Fruit fly (Drosophila melanogaster) whole organism, prepupa: ENCODE results near the gene CG43120.

ENCODE experiments used
- Blimp-1 ChIP-seq: fragments of 200-800 bp; sonication (Bioruptor generic); optimal IDR thresholded peaks from 3 replicates; lab custom pipeline; 2017; ENCODE audit warnings: missing biosample characterization, missing genetic modification characterization, mild to moderate bottlenecking, moderate library complexity, missing genetic modification reagents
- CG10669 ChIP-seq: fragments of 200-800 bp; sonication (Bioruptor generic); optimal IDR thresholded peaks from 3 replicates; lab custom pipeline; 2018; ENCODE audit warnings: missing biosample characterization, mild to moderate bottlenecking, missing genetic modification characterization, moderate library complexity
- CG11294 ChIP-seq: fragments of 200-800 bp; sonication (Bioruptor generic); IDR thresholded peaks from 2 replicates; pipeline ENCODE4 v1.3.6; 2022; ENCODE audit warnings: missing biosample characterization, missing genetic modification characterization
- CG11902 ChIP-seq: fragments of 200-800 bp; sonication (Bioruptor generic); optimal IDR thresholded peaks from 3 replicates; lab custom pipeline; 2016; ENCODE audit warnings: missing biosample characterization, missing genetic modification characterization
- CG1621 ChIP-seq: fragments of 200-800 bp; sonication (Bioruptor generic); optimal IDR thresholded peaks from 3 replicates; lab custom pipeline; 2018; ENCODE audit warnings: missing biosample characterization, mild to moderate bottlenecking, missing genetic modification characterization
- CG32006 ChIP-seq: fragments of 200-800 bp; sonication (Bioruptor generic); optimal IDR thresholded peaks from 3 replicates; lab custom pipeline; 2017; ENCODE audit warnings: missing biosample characterization, mild to moderate bottlenecking, missing genetic modification characterization
- CG34406 ChIP-seq: fragments of 200-800 bp; sonication (Bioruptor generic); optimal IDR thresholded peaks from 3 replicates; lab custom pipeline; 2016; ENCODE audit warnings: missing biosample characterization, missing genetic modification characterization
- CG3919 ChIP-seq: fragments of 200-800 bp; sonication (Bioruptor generic); optimal IDR thresholded peaks from 3 replicates; lab custom pipeline; 2016; ENCODE audit warnings: missing biosample characterization, missing genetic modification characterization
- CG4318 ChIP-seq: fragments of 200-800 bp; sonication (Bioruptor generic); optimal IDR thresholded peaks from 3 replicates; lab custom pipeline; 2017; ENCODE audit warnings: missing biosample characterization, mild to moderate bottlenecking, missing genetic modification characterization
- CG6163 ChIP-seq: fragments of 200-800 bp; sonication (Bioruptor generic); IDR thresholded peaks from 3 replicates; pipeline ENCODE4 v1.3.6; 2022; ENCODE audit warnings: missing biosample characterization, missing genetic modification characterization
- CG6276 ChIP-seq: fragments of 200-800 bp; sonication (Bioruptor generic); optimal IDR thresholded peaks from 2 replicates; lab custom pipeline; 2017; ENCODE audit warnings: missing biosample characterization, mild to moderate bottlenecking, missing genetic modification characterization
- CG6792 ChIP-seq: fragments of 200-800 bp; sonication (Bioruptor generic); optimal IDR thresholded peaks from 3 replicates; lab custom pipeline; 2016; ENCODE audit warnings: missing biosample characterization, missing genetic modification characterization
- CG6808 ChIP-seq: fragments of 200-800 bp; sonication (Bioruptor generic); optimal IDR thresholded peaks from 3 replicates; lab custom pipeline; 2017; ENCODE audit warnings: missing biosample characterization, missing genetic modification characterization, mild to moderate bottlenecking, moderate library complexity, missing genetic modification reagents
- CG6854 ChIP-seq: fragments of 200-800 bp; sonication (Bioruptor generic); optimal IDR thresholded peaks from 2 replicates; lab custom pipeline; 2017; ENCODE audit warnings: missing biosample characterization, mild to moderate bottlenecking, missing genetic modification characterization
- CG8119 ChIP-seq: fragments of 200-800 bp; sonication (Bioruptor generic); IDR thresholded peaks from 3 replicates; pipeline ENCODE4 v1.3.6; 2022; ENCODE audit warnings: missing biosample characterization, missing genetic modification characterization
- CG8319 ChIP-seq: fragments of 200-800 bp; sonication (Bioruptor generic); optimal IDR thresholded peaks from 3 replicates; lab custom pipeline; 2016; ENCODE audit warnings: missing biosample characterization, missing genetic modification characterization
- Eip75B ChIP-seq: fragments of 200-800 bp; sonication (Bioruptor generic); optimal IDR thresholded peaks from 3 replicates; lab custom pipeline; 2016; ENCODE audit warnings: missing biosample characterization, missing genetic modification characterization
- Eip78C ChIP-seq: fragments of 200-800 bp; sonication (Bioruptor generic); peaks from one replicate; lab custom pipeline; 2016; ENCODE audit warnings: missing biosample characterization, missing genetic modification characterization
- Eip93F ChIP-seq: fragments of 200-800 bp; sonication (Bioruptor generic); optimal IDR thresholded peaks from 2 replicates; lab custom pipeline; 2016; ENCODE audit warnings: missing biosample characterization, mild to moderate bottlenecking, missing genetic modification characterization
- Ets96B ChIP-seq: fragments of 200-800 bp; optimal IDR thresholded peaks from 2 replicates; lab custom pipeline; 2019; ENCODE audit warnings: missing biosample characterization, mild to moderate bottlenecking, missing genetic modification characterization, moderate library complexity
- Gug ChIP-seq: fragments of 200-800 bp; sonication (Bioruptor generic); IDR thresholded peaks from 2 replicates; pipeline ENCODE4 v1.3.6; 2022; ENCODE audit warnings: missing biosample characterization, missing genetic modification characterization
- Hr38 ChIP-seq: sonication (Bioruptor generic); optimal IDR thresholded peaks from 2 replicates; lab custom pipeline; 2016; ENCODE audit warnings: missing biosample characterization, missing genetic modification characterization
- Hr39 ChIP-seq: fragments of 200-800 bp; sonication (Bioruptor generic); optimal IDR thresholded peaks from 2 replicates; lab custom pipeline; 2016; ENCODE audit warnings: missing biosample characterization, missing genetic modification characterization
- Hr4 ChIP-seq: fragments of 200-800 bp; sonication (Bioruptor generic); optimal IDR thresholded peaks from 3 replicates; lab custom pipeline; 2016; ENCODE audit warnings: missing biosample characterization, missing genetic modification characterization
- Lpt ChIP-seq: fragments of 200-800 bp; sonication (Bioruptor generic); optimal IDR thresholded peaks from 3 replicates; lab custom pipeline; 2016; ENCODE audit warnings: missing biosample characterization, missing genetic modification characterization
- Met ChIP-seq: fragments of 200-800 bp; sonication (Bioruptor generic); optimal IDR thresholded peaks from 3 replicates; lab custom pipeline; 2016; ENCODE audit warnings: missing biosample characterization, missing genetic modification characterization
- Smox ChIP-seq: fragments of 200-800 bp; sonication (Bioruptor generic); optimal IDR thresholded peaks from 3 replicates; lab custom pipeline; 2016; ENCODE audit warnings: missing biosample characterization, missing genetic modification characterization
- Sox14 ChIP-seq: fragments of 200-800 bp; sonication (Bioruptor generic); optimal IDR thresholded peaks from 3 replicates; lab custom pipeline; 2016; ENCODE audit warnings: missing biosample characterization, missing genetic modification characterization
- Sox15 ChIP-seq: fragments of 200-800 bp; sonication (Bioruptor generic); optimal IDR thresholded peaks from 3 replicates; lab custom pipeline; 2016; ENCODE audit warnings: missing biosample characterization, missing genetic modification characterization
- achi ChIP-seq: fragments of 200-800 bp; sonication (Bioruptor generic); optimal IDR thresholded peaks from 3 replicates; lab custom pipeline; 2016; ENCODE audit warnings: missing biosample characterization, missing genetic modification characterization
- acj6 ChIP-seq: fragments of 200-800 bp; sonication (Bioruptor generic); optimal IDR thresholded peaks from 3 replicates; lab custom pipeline; 2016; ENCODE audit warnings: missing biosample characterization, missing genetic modification characterization
- cyc ChIP-seq: fragments of 200-800 bp; sonication (Bioruptor generic); optimal IDR thresholded peaks from 3 replicates; lab custom pipeline; 2016; ENCODE audit warnings: missing biosample characterization, missing genetic modification characterization
- dac ChIP-seq: fragments of 200-800 bp; sonication (Bioruptor generic); optimal IDR thresholded peaks from 2 replicates; lab custom pipeline; 2017; ENCODE audit warnings: missing biosample characterization, mild to moderate bottlenecking, missing genetic modification characterization
- dsx ChIP-seq: fragments of 200-800 bp; optimal IDR thresholded peaks from 3 replicates; lab custom pipeline; 2019; ENCODE audit warnings: missing biosample characterization, mild to moderate bottlenecking, missing genetic modification characterization, moderate library complexity; ENCODE audit not compliant: poor library complexity, severe bottlenecking
- eg ChIP-seq: fragments of 200-800 bp; sonication (Bioruptor generic); IDR thresholded peaks from 3 replicates; pipeline ENCODE4 v1.3.6; 2022; ENCODE audit warnings: missing biosample characterization, missing genetic modification characterization
- esn ChIP-seq: fragments of 200-800 bp; sonication (Bioruptor generic); optimal IDR thresholded peaks from 2 replicates; lab custom pipeline; 2016; ENCODE audit warnings: missing biosample characterization, mild to moderate bottlenecking, missing genetic modification characterization, moderate library complexity
- fd59A ChIP-seq: fragments of 200-800 bp; sonication (Bioruptor generic); optimal IDR thresholded peaks from 2 replicates; lab custom pipeline; 2017; ENCODE audit warnings: missing biosample characterization, mild to moderate bottlenecking, missing genetic modification characterization, missing genetic modification reagents
- fd85E ChIP-seq: fragments of 200-800 bp; sonication (Bioruptor generic); optimal IDR thresholded peaks from 3 replicates; lab custom pipeline; 2016; ENCODE audit warnings: missing biosample characterization, missing genetic modification characterization
- fkh ChIP-seq: fragments of 200-800 bp; sonication (Bioruptor generic); optimal IDR thresholded peaks from 3 replicates; lab custom pipeline; 2017; ENCODE audit warnings: missing biosample characterization, mild to moderate bottlenecking, missing genetic modification characterization, moderate library complexity
- lz ChIP-seq: fragments of 200-800 bp; sonication (Bioruptor generic); optimal IDR thresholded peaks from 3 replicates; lab custom pipeline; 2016; ENCODE audit warnings: missing biosample characterization, missing genetic modification characterization
- net ChIP-seq: fragments of 200-800 bp; sonication (Bioruptor generic); optimal IDR thresholded peaks from 3 replicates; lab custom pipeline; 2016; ENCODE audit warnings: missing biosample characterization, missing genetic modification characterization
- pdm3 ChIP-seq: fragments of 200-800 bp; sonication (Bioruptor generic); optimal IDR thresholded peaks from 3 replicates; lab custom pipeline; 2016; ENCODE audit warnings: missing biosample characterization, missing genetic modification characterization
- spab ChIP-seq: fragments of 200-800 bp; sonication (Bioruptor generic); optimal IDR thresholded peaks from 2 replicates; lab custom pipeline; 2017; ENCODE audit warnings: missing biosample characterization, mild to moderate bottlenecking, missing genetic modification characterization, missing genetic modification reagents
- ss ChIP-seq, 2 experiments: fragments of 200-800 bp; sonication (Bioruptor generic); optimal IDR thresholded peaks; 2 replicates in 1 of 2; 3 replicates in 1 of 2; lab custom pipeline; 2017 to 2018; ENCODE audit warnings: mild to moderate bottlenecking in 2 of 2, missing biosample characterization in 2 of 2, missing genetic modification characterization in 2 of 2, moderate library complexity in 1 of 2
- svp ChIP-seq: fragments of 200-800 bp; sonication (Bioruptor generic); peaks from one replicate; lab custom pipeline; 2016; ENCODE audit warnings: missing biosample characterization, missing genetic modification characterization
- topi ChIP-seq: fragments of 200-800 bp; sonication (Bioruptor generic); optimal IDR thresholded peaks from 3 replicates; lab custom pipeline; 2016; ENCODE audit warnings: missing biosample characterization, missing genetic modification characterization
- vri ChIP-seq: fragments of 200-800 bp; sonication (Bioruptor generic); optimal IDR thresholded peaks from 3 replicates; lab custom pipeline; 2016; ENCODE audit warnings: missing biosample characterization, mild to moderate bottlenecking, missing genetic modification characterization

CG43120 gene

DNA sequence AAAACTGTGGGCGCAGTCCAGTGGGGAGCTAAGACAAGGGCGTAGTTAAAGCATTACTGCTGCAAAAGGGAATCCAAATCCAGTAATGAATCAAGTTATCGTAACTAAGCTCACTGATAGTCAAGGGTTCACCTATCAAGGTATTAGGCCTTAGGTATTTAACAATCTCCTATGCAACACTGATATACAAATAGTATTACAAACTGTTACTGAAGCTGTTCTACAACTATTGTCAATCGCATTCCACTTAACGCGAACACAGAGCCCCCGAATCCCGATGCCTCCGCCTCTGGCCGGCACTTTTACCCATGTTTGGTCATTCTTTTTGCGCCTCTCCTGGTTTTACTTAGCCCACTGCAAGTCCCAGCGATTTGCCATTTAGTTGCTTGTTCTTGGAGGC lies 30.9 kb upstream of the CG43120 start (continued):
- TF ChIP-seq CG6792 (GFP tag; lab: Kevin White, UChicago) (no peak), vri (GFP tag; lab: Kevin White, UChicago) (no peak), Gug (GFP tag; lab: Robert Waterston, UW) (0 out of 2 replicates have a peak, but pooled peaks have one; percentile 32), lz (GFP tag; lab: Kevin White, UChicago) (peak; percentile 18), CG6163 (GFP tag; lab: Robert Waterston, UW) (peak; percentile 37; the same call in 1 of the 3 replicates), Sox15 (no peak), CG32006 (GFP tag; lab: Kevin White, UChicago) (no peak), spab (GFP tag; lab: Kevin White, UChicago) (peak; percentile 61), ss (GFP tag; optimal IDR thresholded peaks at IDR 0.05; lab: Kevin White, UChicago) (peak; percentile 30 to 52), CG8119 (GFP tag; lab: Robert Waterston, UW) (no peak), Hr38 (GFP tag; lab: Kevin White, UChicago) (no peak), CG6808 (GFP tag; lab: Kevin White, UChicago) (peak; percentile 73), Smox (GFP tag; lab: Kevin White, UChicago) (peak; percentile 25), CG6854 (GFP tag; lab: Kevin White, UChicago) (no peak), eg (GFP tag; lab: Robert Waterston, UW) (no peak), fd59A (GFP tag; lab: Kevin White, UChicago) (peak; percentile 55), svp (GFP tag; lab: Kevin White, UChicago) (peak; percentile 34), CG1621 (tag; lab: Kevin White, UChicago) (peak; percentile 51), esn (GFP tag; lab: Kevin White, UChicago) (peak; percentile 4), achi (GFP tag; lab: Kevin White, UChicago) (peak; percentile 24)
- TF ChIP-seq, all 60 proteins: peak for 29

DNA sequence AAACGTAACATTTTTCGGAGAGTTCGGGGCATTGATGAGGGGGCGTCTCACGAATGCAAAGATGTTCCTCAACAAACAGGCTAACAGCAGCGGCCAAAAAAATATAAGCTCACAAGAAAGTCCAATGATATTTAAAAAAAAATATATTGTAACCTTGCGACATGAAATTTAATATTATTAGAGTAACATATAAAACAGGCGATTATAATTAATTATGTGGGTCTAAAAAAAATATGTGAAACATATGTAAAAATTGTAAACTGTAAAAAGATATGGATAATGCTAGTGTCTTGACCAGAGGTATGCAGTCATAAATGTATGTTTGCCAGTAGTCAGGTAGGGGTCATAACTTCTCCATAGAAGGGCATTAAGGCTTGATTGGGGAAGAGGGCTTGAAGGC lies 28.6 kb upstream of the CG43120 start:
- TF ChIP-seq CG4318 (GFP tag; lab: Kevin White, UChicago) (peak; percentile 42), Hr4 (GFP tag; lab: Kevin White, UChicago) (peak; percentile 49), CG6854 (GFP tag; lab: Kevin White, UChicago) (peak; percentile 2), topi (GFP tag; lab: Kevin White, UChicago) (peak; percentile 41), CG34406 (peak; percentile 55), CG3919 (peak; percentile 12), Eip78C (peak; percentile 85), cyc (GFP tag; lab: Kevin White, UChicago) (no peak), Eip75B (GFP tag; lab: Kevin White, UChicago) (peak; percentile 47), CG6276 (GFP tag; lab: Kevin White, UChicago) (peak; percentile 34), acj6 (peak; percentile 65), Hr38 (GFP tag; lab: Kevin White, UChicago) (no peak), CG6808 (GFP tag; lab: Kevin White, UChicago) (peak; percentile 9), CG11294 (GFP tag; lab: Robert Waterston, UW) (no peak), Ets96B (peak; percentile 57), CG6163 (GFP tag; lab: Robert Waterston, UW) (0 out of 3 replicates have a peak, but pooled peaks have one; percentile 12), fd85E (GFP tag; lab: Kevin White, UChicago) (no peak), CG8319 (peak; percentile 9), Sox14 (GFP tag; lab: Kevin White, UChicago) (peak; percentile 55), net (GFP tag; lab: Kevin White, UChicago) (peak; percentile 44), Met (peak; percentile 47), lz (GFP tag; lab: Kevin White, UChicago) (peak; percentile 46), dsx (GFP tag; lab: Kevin White, UChicago) (peak; percentile 53), fkh (GFP tag; lab: Kevin White, UChicago) (no peak), Blimp-1 (no peak), fd59A (GFP tag; lab: Kevin White, UChicago) (peak; percentile 30), CG1621 (tag; lab: Kevin White, UChicago) (peak; percentile 21), pdm3 (GFP tag; lab: Kevin White, UChicago) (peak; percentile 57), CG32006 (GFP tag; lab: Kevin White, UChicago) (peak; percentile 63), Eip93F (GFP tag; lab: Kevin White, UChicago) (no peak), CG6792 (GFP tag; lab: Kevin White, UChicago) (peak; percentile 30), esn (GFP tag; lab: Kevin White, UChicago) (peak; percentile 67), svp (GFP tag; lab: Kevin White, UChicago) (peak; percentile 89), CG11902 (GFP tag; lab: Kevin White, UChicago) (no peak), vri (GFP tag; lab: Kevin White, UChicago) (peak; percentile 22), CG10669 (GFP tag; lab: Kevin White, UChicago) (peak; percentile 15), Hr39 (GFP tag; lab: Kevin White, UChicago) (peak; percentile 49), dac (GFP tag; lab: Kevin White, UChicago) (no peak), Smox (GFP tag; lab: Kevin White, UChicago) (peak; percentile 55), Lpt (GFP tag; lab: Kevin White, UChicago) (no peak), Sox15 (no peak)
